Fruit fly (Drosophila melanogaster): ENCODE results near the gene CG3618.

DNA sequence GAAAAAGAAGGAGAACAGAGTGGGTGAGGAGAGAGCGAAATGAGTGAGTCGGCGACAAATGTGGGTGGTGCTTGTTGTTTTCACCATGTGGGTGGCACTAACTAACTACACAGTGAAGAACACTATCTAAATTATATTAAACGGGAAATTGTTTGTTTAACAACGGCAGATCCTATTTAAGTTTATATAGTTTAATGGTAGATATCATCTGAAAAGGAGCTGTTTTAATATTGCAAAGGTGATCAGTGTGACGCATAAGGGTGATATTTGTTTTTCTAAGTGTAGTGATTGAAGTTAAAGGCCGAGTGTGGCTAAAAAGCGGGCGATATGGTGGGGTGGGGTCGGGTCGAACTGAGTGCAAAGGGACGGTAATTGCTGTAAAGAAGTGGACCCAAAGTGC, 32.7 kb upstream of the CG3618 start:
- no peak for TF ChIP-seq gl (tag; optimal IDR thresholded peaks at IDR 0.05)
- TF ChIP-seq CG32121 (GFP tag; IDR thresholded peaks at IDR 0.05): no peak
- no peak for TF ChIP-seq EcR (GFP tag; optimal IDR thresholded peaks at IDR 0.05)

Data from whole organism, pupa.